Fruit fly (Drosophila melanogaster) whole organism, embryonic: ENCODE results near the gene CdGAPr.

Source experiments
- B-H1 ChIP-seq: fragments of 200-800 bp; sonication (Bioruptor generic); IDR thresholded peaks from 3 replicates; pipeline ENCODE4 v1.3.6; 2022; ENCODE audit warnings: missing biosample characterization, missing genetic modification characterization
- Bgb ChIP-seq: fragments of 200-800 bp; sonication (Bioruptor generic); IDR thresholded peaks from 2 replicates; pipeline ENCODE4 v1.3.6; 2022; ENCODE audit warnings: missing biosample characterization, missing genetic modification characterization; ENCODE audit not compliant: partially characterized antibody
- CG10366 ChIP-seq: fragments of 200-800 bp; sonication (Bioruptor generic); IDR thresholded peaks from 2 replicates; pipeline ENCODE4 v1.3.6; 2022; ENCODE audit warnings: missing biosample characterization, missing genetic modification characterization
- CG10431 ChIP-seq: fragments of 200-800 bp; sonication (Bioruptor generic); optimal IDR thresholded peaks from 3 replicates; lab custom pipeline; 2018; ENCODE audit warnings: missing biosample characterization, mild to moderate bottlenecking, missing genetic modification characterization
- CG11504 ChIP-seq: fragments of 200-800 bp; sonication (Bioruptor generic); optimal IDR thresholded peaks from 3 replicates; lab custom pipeline; 2019; ENCODE audit warnings: missing biosample characterization, mild to moderate bottlenecking, missing genetic modification characterization, moderate library complexity
- CG12769 ChIP-seq: fragments of 200-800 bp; sonication (Bioruptor generic); optimal IDR thresholded peaks from 2 replicates; lab custom pipeline; 2019; ENCODE audit warnings: missing biosample characterization, mild to moderate bottlenecking, missing genetic modification characterization, moderate library complexity
- CG13424 ChIP-seq: fragments of 200-800 bp; sonication (Bioruptor generic); optimal IDR thresholded peaks from 2 replicates; lab custom pipeline; 2019; ENCODE audit warnings: missing biosample characterization, mild to moderate bottlenecking, missing genetic modification characterization, moderate library complexity
- CG13775 ChIP-seq: fragments of 200-800 bp; sonication (Bioruptor generic); optimal IDR thresholded peaks from 3 replicates; lab custom pipeline; 2017; ENCODE audit warnings: missing biosample characterization, mild to moderate bottlenecking, missing genetic modification characterization
- CG15514 ChIP-seq: fragments of 200-800 bp; sonication (Bioruptor generic); optimal IDR thresholded peaks from 3 replicates; lab custom pipeline; 2017; ENCODE audit warnings: missing biosample characterization, missing genetic modification characterization, mild to moderate bottlenecking, moderate library complexity, missing genetic modification reagents
- CG15601 ChIP-seq: fragments of 200-800 bp; sonication (Bioruptor generic); optimal IDR thresholded peaks from 3 replicates; lab custom pipeline; 2019; ENCODE audit warnings: missing biosample characterization, mild to moderate bottlenecking, missing genetic modification characterization, moderate library complexity
- CG15696 ChIP-seq: fragments of 200-800 bp; sonication (Bioruptor generic); optimal IDR thresholded peaks from 2 replicates; lab custom pipeline; 2019; ENCODE audit warnings: missing biosample characterization, mild to moderate bottlenecking, missing genetic modification characterization, moderate library complexity
- CG1603 ChIP-seq: fragments of 200-800 bp; sonication (Bioruptor generic); optimal IDR thresholded peaks from 2 replicates; lab custom pipeline; 2019; ENCODE audit warnings: missing biosample characterization, mild to moderate bottlenecking, missing genetic modification characterization, moderate library complexity
- CG16813 ChIP-seq: fragments of 200-800 bp; sonication (Bioruptor generic); IDR thresholded peaks from 3 replicates; pipeline ENCODE4 v1.3.6; 2022; ENCODE audit warnings: missing biosample characterization, missing genetic modification characterization; ENCODE audit not compliant: partially characterized antibody
- CG17359 ChIP-seq: fragments of 200-800 bp; sonication (Bioruptor generic); optimal IDR thresholded peaks from 3 replicates; lab custom pipeline; 2018; ENCODE audit warnings: missing biosample characterization, mild to moderate bottlenecking, missing genetic modification characterization, moderate library complexity
- CG17829 ChIP-seq: fragments of 200-800 bp; optimal IDR thresholded peaks from 2 replicates; lab custom pipeline; 2019; ENCODE audit warnings: missing biosample characterization, mild to moderate bottlenecking, missing genetic modification characterization, moderate library complexity
- CG3847 ChIP-seq: fragments of 200-800 bp; sonication (Bioruptor generic); IDR thresholded peaks from 2 replicates; pipeline ENCODE4 v1.3.6; 2022; ENCODE audit warnings: missing biosample characterization, missing genetic modification characterization
- CG42726 ChIP-seq: fragments of 200-800 bp; sonication (Bioruptor generic); IDR thresholded peaks from 2 replicates; pipeline ENCODE4 v1.3.6; 2022; ENCODE audit warnings: missing biosample characterization, missing genetic modification characterization; ENCODE audit not compliant: partially characterized antibody
- CG4328 ChIP-seq: fragments of 200-800 bp; sonication (Bioruptor generic); optimal IDR thresholded peaks from 3 replicates; lab custom pipeline; 2017; ENCODE audit warnings: missing biosample characterization, missing genetic modification reagents, missing genetic modification characterization
- CG9817 ChIP-seq: fragments of 200-800 bp; sonication (Bioruptor generic); optimal IDR thresholded peaks from 2 replicates; lab custom pipeline; 2018; ENCODE audit warnings: missing biosample characterization, mild to moderate bottlenecking, missing genetic modification characterization, moderate library complexity
- CTCF ChIP-seq: fragments of 200-800 bp; sonication (Bioruptor generic); optimal IDR thresholded peaks from 2 replicates; lab custom pipeline; 2017; ENCODE audit warnings: missing biosample characterization, mild to moderate bottlenecking, missing genetic modification characterization, moderate library complexity
- CoRest ChIP-seq: fragments of 200-800 bp; sonication (Bioruptor generic); optimal IDR thresholded peaks from 3 replicates; lab custom pipeline; 2018; ENCODE audit warnings: missing biosample characterization, mild to moderate bottlenecking, missing genetic modification characterization, moderate library complexity
- D19A ChIP-seq: fragments of 200-800 bp; optimal IDR thresholded peaks from 3 replicates; lab custom pipeline; 2019; ENCODE audit warnings: missing biosample characterization, mild to moderate bottlenecking, missing genetic modification characterization, moderate library complexity
- Dip2 ChIP-seq: fragments of 200-800 bp; sonication (Bioruptor generic); IDR thresholded peaks from 2 replicates; pipeline ENCODE4 v1.3.6; 2022; ENCODE audit warnings: missing biosample characterization, missing genetic modification characterization
- HmgD ChIP-seq: fragments of 200-800 bp; sonication (Bioruptor generic); optimal IDR thresholded peaks from 3 replicates; lab custom pipeline; 2016; ENCODE audit warnings: missing biosample characterization, missing genetic modification characterization
- Lhr ChIP-seq: fragments of 200-800 bp; sonication (Bioruptor generic); optimal IDR thresholded peaks from 3 replicates; lab custom pipeline; 2017; ENCODE audit warnings: mild to moderate bottlenecking, missing biosample characterization, missing genetic modification reagents, missing genetic modification characterization
- Meics ChIP-seq: fragments of 200-800 bp; sonication (Bioruptor generic); optimal IDR thresholded peaks from 2 replicates; lab custom pipeline; 2017; ENCODE audit warnings: missing biosample characterization, mild to moderate bottlenecking, missing genetic modification characterization
- Mes4 ChIP-seq: fragments of 200-800 bp; sonication (Bioruptor generic); optimal IDR thresholded peaks from 2 replicates; lab custom pipeline; 2016; ENCODE audit warnings: missing biosample characterization, missing genetic modification characterization
- Rfx ChIP-seq: fragments of 200-800 bp; sonication (Bioruptor generic); IDR thresholded peaks from 2 replicates; pipeline ENCODE4 v1.3.6; 2022; ENCODE audit warnings: missing biosample characterization, missing genetic modification characterization
- Sin3A ChIP-seq: fragments of >200 bp; optimal IDR thresholded peaks from 2 replicates; lab custom pipeline; 2018
- Sry-δ ChIP-seq: fragments of 200-800 bp; sonication (Bioruptor generic); optimal IDR thresholded peaks from 2 replicates; lab custom pipeline; 2016; ENCODE audit warnings: missing biosample characterization, missing genetic modification characterization
- Trl ChIP-seq, 3 experiments: fragments of >200 bp in 2 of 3; fragments of 200-800 bp in 1 of 3; sonication (Bioruptor generic) in 1 of 3; optimal IDR thresholded peaks; 2 replicates in 1 of 3; 3 replicates in 2 of 3; lab custom pipeline; 2016 to 2017; ENCODE audit warnings: missing biosample characterization in 1 of 3, missing genetic modification characterization in 1 of 3
- Xbp1 ChIP-seq: fragments of 200-800 bp; sonication (Bioruptor generic); optimal IDR thresholded peaks from 3 replicates; lab custom pipeline; 2016; ENCODE audit warnings: missing biosample characterization, mild to moderate bottlenecking, missing genetic modification characterization
- amos ChIP-seq: fragments of 200-800 bp; sonication (Bioruptor generic); IDR thresholded peaks from 2 replicates; pipeline ENCODE4 v1.3.6; 2022; ENCODE audit warnings: missing biosample characterization, missing genetic modification characterization; ENCODE audit not compliant: partially characterized antibody
- ase ChIP-seq: fragments of 200-800 bp; sonication (Bioruptor generic); IDR thresholded peaks from 3 replicates; pipeline ENCODE4 v1.3.6; 2022; ENCODE audit warnings: missing biosample characterization, missing genetic modification characterization
- bbx ChIP-seq: fragments of 200-800 bp; sonication (Bioruptor generic); IDR thresholded peaks from 2 replicates; pipeline ENCODE4 v1.3.6; 2022; ENCODE audit warnings: missing biosample characterization, missing genetic modification characterization; ENCODE audit not compliant: partially characterized antibody
- cas ChIP-seq: fragments of 200-800 bp; sonication (Bioruptor generic); IDR thresholded peaks from 2 replicates; pipeline ENCODE4 v1.3.6; 2022; ENCODE audit warnings: missing biosample characterization, missing genetic modification characterization
- chif ChIP-seq, 2 experiments: fragments of 200-800 bp; sonication (Bioruptor generic); optimal IDR thresholded peaks; 3 replicates each; lab custom pipeline; 2016; ENCODE audit warnings: missing biosample characterization in 2 of 2, missing genetic modification characterization in 2 of 2
- gfzf ChIP-seq: fragments of 200-800 bp; sonication (Bioruptor generic); optimal IDR thresholded peaks from 2 replicates; lab custom pipeline; 2016; ENCODE audit warnings: missing biosample characterization, mild to moderate bottlenecking, missing genetic modification characterization, moderate library complexity
- gsb-n ChIP-seq: fragments of 200-800 bp; sonication (Bioruptor generic); optimal IDR thresholded peaks from 3 replicates; lab custom pipeline; 2018; ENCODE audit warnings: missing biosample characterization, mild to moderate bottlenecking, missing genetic modification characterization
- her ChIP-seq: fragments of 200-800 bp; sonication (Bioruptor generic); optimal IDR thresholded peaks from 2 replicates; lab custom pipeline; 2016; ENCODE audit warnings: missing biosample characterization, missing genetic modification characterization
- insv ChIP-seq, 2 experiments: fragments of 200-800 bp; sonication (Bioruptor generic); optimal IDR thresholded peaks; 3 replicates each; lab custom pipeline; 2016 to 2018; ENCODE audit warnings: missing biosample characterization in 2 of 2, missing genetic modification characterization in 2 of 2
- nom ChIP-seq: fragments of 200-800 bp; sonication (Bioruptor generic); optimal IDR thresholded peaks from 2 replicates; lab custom pipeline; 2017; ENCODE audit warnings: missing biosample characterization, missing genetic modification characterization, mild to moderate bottlenecking, moderate library complexity, missing genetic modification reagents
- otp ChIP-seq: fragments of 200-800 bp; sonication (Bioruptor generic); IDR thresholded peaks from 3 replicates; pipeline ENCODE4, ENCODE4 v1.3.6; 2022; ENCODE audit warnings: missing biosample characterization, missing genetic modification characterization
- pfk ChIP-seq: fragments of 200-800 bp; sonication (Bioruptor generic); optimal IDR thresholded peaks from 2 replicates; lab custom pipeline; 2018; ENCODE audit warnings: missing biosample characterization, mild to moderate bottlenecking, missing genetic modification characterization, moderate library complexity
- pita ChIP-seq: fragments of 200-800 bp; sonication (Bioruptor generic); optimal IDR thresholded peaks from 2 replicates; lab custom pipeline; 2017; ENCODE audit warnings: missing biosample characterization, mild to moderate bottlenecking, missing genetic modification characterization
- pros ChIP-seq: fragments of 200-800 bp; sonication (Bioruptor generic); optimal IDR thresholded peaks from 3 replicates; lab custom pipeline; 2019; ENCODE audit warnings: missing biosample characterization, mild to moderate bottlenecking, missing genetic modification characterization, moderate library complexity
- scrt ChIP-seq: fragments of 200-800 bp; sonication (Bioruptor generic); optimal IDR thresholded peaks from 2 replicates; lab custom pipeline; 2018; ENCODE audit warnings: missing biosample characterization, mild to moderate bottlenecking, missing genetic modification characterization, moderate library complexity
- sens-2 ChIP-seq: fragments of 200-800 bp; sonication (Bioruptor generic); IDR thresholded peaks from 2 replicates; pipeline ENCODE4 v1.3.6; 2022; ENCODE audit warnings: missing biosample characterization, missing genetic modification characterization
- tin ChIP-seq: fragments of 200-800 bp; sonication (Bioruptor generic); optimal IDR thresholded peaks from 3 replicates; lab custom pipeline; 2016; ENCODE audit warnings: missing biosample characterization, missing genetic modification characterization

CdGAPr gene

dm6 chr2L:19817147-19817546, 25.5 kb upstream of the CdGAPr start (continued):
- TF ChIP-seq CG17829 (tag; lab: Kevin White, UChicago) (peak; percentile 67), CTCF (GFP tag; lab: Kevin White, UChicago) (peak; percentile 94), CoRest (tag; lab: Kevin White, UChicago) (peak; percentile 26), CG3847 (GFP tag; lab: Robert Waterston, UW) (no peak), sens-2 (GFP tag; lab: Robert Waterston, UW) (0 out of 2 replicates have a peak, but pooled peaks have one; percentile 24), Dip2 (GFP tag; lab: Robert Waterston, UW) (0 out of 2 replicates have a peak, but pooled peaks have one; percentile 30), B-H1 (GFP tag; lab: Robert Waterston, UW) (no peak), CG9817 (tag; lab: Kevin White, UChicago) (peak; percentile 35), her (GFP tag; lab: Kevin White, UChicago) (no peak), CG15514 (peak; percentile 8), Bgb (GFP tag; lab: Robert Waterston, UW) (peak; percentile 51), pros (GFP tag; lab: Kevin White, UChicago) (no peak), CG15601 (tag; lab: Kevin White, UChicago) (peak; percentile 34), Lhr (GFP tag; lab: Kevin White, UChicago) (peak; percentile 87), HmgD (GFP tag; lab: Kevin White, UChicago) (peak; percentile 43), Rfx (GFP tag; lab: Robert Waterston, UW) (peak; percentile 41), pfk (peak; percentile 10), CG13775 (GFP tag; lab: Kevin White, UChicago) (peak; percentile 5), Mes4 (GFP tag; lab: Kevin White, UChicago) (peak; percentile 11), CG15696 (tag; lab: Kevin White, UChicago) (peak; percentile 34), CG4328 (GFP tag; lab: Kevin White, UChicago) (peak; percentile 43), insv (GFP tag; optimal IDR thresholded peaks at IDR 0.05; lab: Kevin White, UChicago) (peak in 1 of 2 experiments; percentile 74), CG1603 (tag; lab: Kevin White, UChicago) (peak; percentile 48), CG42726 (GFP tag; lab: Robert Waterston, UW) (0 out of 2 replicates have a peak, but pooled peaks have one; percentile 40), otp (GFP tag; lab: Robert Waterston, UW) (peak; percentile 52; the same call in 1 of the 3 replicates), Sin3A (lab: Kevin White, UChicago) (no peak), chif (GFP tag; optimal IDR thresholded peaks at IDR 0.05; lab: Kevin White, UChicago) (peak in 1 of 2 experiments; percentile 38), tin (GFP tag; lab: Kevin White, UChicago) (peak; percentile 30), gsb-n (peak; percentile 3), nom (GFP tag; lab: Kevin White, UChicago) (no peak), Trl (optimal IDR thresholded peaks at IDR 0.05; lab: Kevin White, UChicago) (no peak), Trl (GFP tag; optimal IDR thresholded peaks at IDR 0.05; lab: Kevin White, UChicago) (peak; percentile 20), CG10366 (GFP tag; lab: Robert Waterston, UW) (no peak), CG16813 (0 out of 3 replicates have a peak, but pooled peaks have one; percentile 37), Meics (GFP tag; lab: Kevin White, UChicago) (no peak), CG12769 (no peak), gfzf (GFP tag; lab: Kevin White, UChicago) (peak; percentile 7), scrt (peak; percentile 7), CG17359 (tag; lab: Kevin White, UChicago) (peak; percentile 35), Xbp1 (GFP tag; lab: Kevin White, UChicago) (peak; percentile 22), amos (peak; percentile 66), Sry-δ (GFP tag; lab: Kevin White, UChicago) (peak; percentile 23), bbx (GFP tag; lab: Robert Waterston, UW) (0 out of 2 replicates have a peak, but pooled peaks have one; percentile 40), D19A (no peak), ase (GFP tag; lab: Robert Waterston, UW) (peak; percentile 60; the same call in 1 of the 3 replicates), pita (GFP tag; lab: Kevin White, UChicago) (peak; percentile 88), cas (GFP tag; lab: Robert Waterston, UW) (no peak), CG11504 (peak; percentile 49), CG13424 (tag; lab: Kevin White, UChicago) (peak; percentile 40), CG10431 (GFP tag; lab: Kevin White, UChicago) (no peak)
